Worm (Caenorhabditis elegans): ENCODE measurements around the gene puf-3.

ce11 chrIV:13492271-13492670 lies 19.7 kb downstream of the puf-3 start, which contains the start of gene Y45F10A.7:
- TF ChIP-seq mab-5 (tag; optimal IDR thresholded peaks at IDR 0.05) = no peak
- TF ChIP-seq ceh-39 (tag; optimal IDR thresholded peaks at IDR 0.05) = no peak
- TF ChIP-seq sptf-1 (tag; optimal IDR thresholded peaks at IDR 0.05) = no peak
- TF ChIP-seq nhr-237 (tag; optimal IDR thresholded peaks at IDR 0.05) = no peak
- TF ChIP-seq pha-4 (tag; optimal IDR thresholded peaks at IDR 0.05) = no peak
- TF ChIP-seq unc-39 (tag; optimal IDR thresholded peaks at IDR 0.05) = no peak
- TF ChIP-seq snpc-4 (tag; optimal IDR thresholded peaks at IDR 0.05) = no peak
- no peak for TF ChIP-seq ztf-11 (tag; optimal IDR thresholded peaks at IDR 0.05)
- TF ChIP-seq unc-62 (GFP tag; optimal IDR thresholded peaks at IDR 0.05) = no peak
- TF ChIP-seq flh-1 (GFP tag; optimal IDR thresholded peaks at IDR 0.05) = no peak
- TF ChIP-seq hlh-1 (tag; optimal IDR thresholded peaks at IDR 0.05) = no peak
- TF ChIP-seq mep-1 (tag; optimal IDR thresholded peaks at IDR 0.05) = no peak
- TF ChIP-seq ham-2 (GFP tag; optimal IDR thresholded peaks at IDR 0.05) = no peak
- no peak for TF ChIP-seq ces-1 (GFP tag; optimal IDR thresholded peaks at IDR 0.05)

Data from whole organism, mixed stage, embryonic.